Worm (Caenorhabditis elegans) whole organism, young adult: ENCODE data around the gene set-17.
A peak's percentile ranks its signal among the peaks of the same experiment; 100 is the strongest.

Source experiments
- F33H1.4 ChIP-seq: fragments of 200-800 bp; sonication (Bioruptor generic); IDR thresholded peaks from 2 replicates; pipeline ENCODE4 v1.3.6; 2022; ENCODE audit warnings: missing genetic modification reagents, missing genetic modification characterization, missing compliant biosample characterization
- F37B4.10 ChIP-seq: fragments of 200-800 bp; sonication (Bioruptor generic); IDR thresholded peaks from 2 replicates; pipeline ENCODE4 v1.3.6; 2022; ENCODE audit warnings: missing genetic modification characterization, missing compliant biosample characterization
- F39B2.1 ChIP-seq: fragments of 200-800 bp; sonication (Bioruptor generic); IDR thresholded peaks from 2 replicates; pipeline ENCODE4 v1.3.6; 2022; ENCODE audit warnings: missing genetic modification reagents, missing genetic modification characterization, missing compliant biosample characterization
- F49E8.2 ChIP-seq: sonication (generic microtip); optimal IDR thresholded peaks from 3 replicates; lab custom pipeline; 2017; ENCODE audit warnings: missing genetic modification characterization, mild to moderate bottlenecking, missing compliant biosample characterization, antibody characterized with exemption, moderate library complexity; ENCODE audit not compliant: insufficient read depth
- F52B5.7 ChIP-seq: sonication (generic microtip); optimal IDR thresholded peaks from 2 replicates; lab custom pipeline; 2016; ENCODE audit warnings: mild to moderate bottlenecking, missing genetic modification characterization, missing compliant biosample characterization
- F55B11.4 ChIP-seq: sonication (generic microtip); optimal IDR thresholded peaks from 2 replicates; lab custom pipeline; 2016; ENCODE audit warnings: missing compliant biosample characterization, missing genetic modification characterization, borderline replicate concordance; ENCODE audit not compliant: insufficient read depth
- F57A8.1 ChIP-seq: fragments of 200-800 bp; sonication (Bioruptor generic); optimal IDR thresholded peaks from 2 replicates; lab custom pipeline; 2018; ENCODE audit warnings: mild to moderate bottlenecking, missing genetic modification characterization, moderate library complexity, missing compliant biosample characterization
- K11D2.4 ChIP-seq: fragments of 200-800 bp; sonication (Bioruptor generic); IDR thresholded peaks from 2 replicates; pipeline ENCODE4 v1.3.6; 2022; ENCODE audit warnings: missing genetic modification reagents, missing genetic modification characterization, missing compliant biosample characterization
- K12H6.12 ChIP-seq: fragments of 200-800 bp; sonication (Bioruptor generic); optimal IDR thresholded peaks from 2 replicates; lab custom pipeline; 2018; ENCODE audit warnings: mild to moderate bottlenecking, missing genetic modification characterization, missing compliant biosample characterization
- Y53F4B.3 ChIP-seq: fragments of 200-800 bp; sonication (Bioruptor generic); IDR thresholded peaks from 2 replicates; pipeline ENCODE4 v1.3.6; 2022; ENCODE audit warnings: missing genetic modification reagents, missing genetic modification characterization, missing compliant biosample characterization
- Y79H2A.3 ChIP-seq: fragments of 200-800 bp; sonication (Bioruptor generic); conservative IDR thresholded peaks from 2 replicates; pipeline ENCODE4 v1.3.6; 2022; ENCODE audit warnings: missing genetic modification reagents, missing genetic modification characterization, missing compliant biosample characterization
- ama-1 ChIP-seq, 3 experiments: fragments of 150-350 bp in 1 of 3; sonication (generic microtip) in 2 of 3; optimal IDR thresholded peaks; 2 replicates each; lab custom pipeline; 2014 to 2018; ENCODE audit warnings: missing biosample characterization in 2 of 3, missing genetic modification characterization in 2 of 3, missing genetic modification reagents in 2 of 3
- attf-6 ChIP-seq: fragments of 200-800 bp; sonication (Bioruptor generic); IDR thresholded peaks from 2 replicates; pipeline ENCODE4 v1.3.6; 2022; ENCODE audit warnings: missing genetic modification reagents, missing genetic modification characterization, missing compliant biosample characterization
- ceh-100 ChIP-seq: fragments of 200-800 bp; sonication (Bioruptor generic); IDR thresholded peaks from 2 replicates; pipeline ENCODE4 v1.3.6; 2022; ENCODE audit warnings: missing genetic modification reagents, missing genetic modification characterization, missing compliant biosample characterization
- ceh-58 ChIP-seq: fragments of 200-800 bp; sonication (Bioruptor generic); IDR thresholded peaks from 2 replicates; pipeline ENCODE4 v1.3.6; 2022; ENCODE audit warnings: missing genetic modification characterization, missing compliant biosample characterization
- ceh-79 ChIP-seq: sonication (generic microtip); optimal IDR thresholded peaks from 2 replicates; lab custom pipeline; 2017; ENCODE audit warnings: mild to moderate bottlenecking, missing genetic modification characterization, missing compliant biosample characterization
- ceh-91 ChIP-seq: fragments of 200-800 bp; sonication (Bioruptor generic); IDR thresholded peaks from 2 replicates; pipeline ENCODE4 v1.3.6; 2022; ENCODE audit warnings: missing genetic modification reagents, missing genetic modification characterization, missing compliant biosample characterization
- dpff-1 ChIP-seq: sonication (generic microtip); optimal IDR thresholded peaks from 2 replicates; lab custom pipeline; 2017; ENCODE audit warnings: mild to moderate bottlenecking, missing genetic modification characterization, missing compliant biosample characterization
- egl-18 ChIP-seq: fragments of 200-800 bp; sonication (Bioruptor generic); IDR thresholded peaks from 2 replicates; pipeline ENCODE4 v1.3.6; 2022; ENCODE audit warnings: missing genetic modification reagents, missing genetic modification characterization, missing compliant biosample characterization
- fkh-3 ChIP-seq: sonication (generic microtip); optimal IDR thresholded peaks from 2 replicates; lab custom pipeline; 2016; ENCODE audit warnings: mild to moderate bottlenecking, missing genetic modification characterization, missing compliant biosample characterization
- hmg-1.2 ChIP-seq: fragments of 200-800 bp; sonication (Bioruptor generic); IDR thresholded peaks from 2 replicates; pipeline ENCODE4 v1.3.6; 2022; ENCODE audit warnings: missing genetic modification reagents, missing genetic modification characterization, missing compliant biosample characterization
- hmg-20 ChIP-seq: fragments of 200-800 bp; sonication (Bioruptor generic); IDR thresholded peaks from 2 replicates; pipeline ENCODE4 v1.3.6; 2022; ENCODE audit warnings: missing genetic modification reagents, missing genetic modification characterization, missing compliant biosample characterization
- hrde-1 ChIP-seq: sonication (generic microtip); optimal IDR thresholded peaks from 2 replicates; lab custom pipeline; 2016; ENCODE audit warnings: missing genetic modification characterization, mild to moderate bottlenecking, missing compliant biosample characterization, moderate library complexity, missing genotype, missing genetic modification reagents, borderline replicate concordance
- lag-1 ChIP-seq: fragments of 200-800 bp; sonication (Bioruptor generic); IDR thresholded peaks from 2 replicates; pipeline ENCODE4 v1.3.6; 2022; ENCODE audit warnings: missing genetic modification reagents, missing genetic modification characterization, missing compliant biosample characterization
- lin-40 ChIP-seq: sonication (generic microtip); optimal IDR thresholded peaks from 2 replicates; lab custom pipeline; 2016; ENCODE audit warnings: missing genetic modification characterization, mild to moderate bottlenecking, missing compliant biosample characterization, missing genotype, missing genetic modification reagents
- lin-54 ChIP-seq: fragments of 200-800 bp; sonication (Bioruptor generic); optimal IDR thresholded peaks from 2 replicates; lab custom pipeline; 2018; ENCODE audit warnings: mild to moderate bottlenecking, missing genetic modification characterization, missing compliant biosample characterization
- lsl-1 ChIP-seq: fragments of 200-800 bp; sonication (Bioruptor generic); optimal IDR thresholded peaks from 2 replicates; lab custom pipeline; 2018; ENCODE audit warnings: mild to moderate bottlenecking, missing genetic modification characterization, moderate library complexity, missing compliant biosample characterization
- madf-3 ChIP-seq: fragments of 200-800 bp; sonication (Bioruptor generic); IDR thresholded peaks from 2 replicates; pipeline ENCODE4 v1.3.6; 2022; ENCODE audit warnings: missing genetic modification reagents, missing genetic modification characterization, missing compliant biosample characterization
- madf-6 ChIP-seq: fragments of 200-800 bp; sonication (Bioruptor generic); IDR thresholded peaks from 2 replicates; pipeline ENCODE4 v1.3.6; 2022; ENCODE audit warnings: missing genetic modification reagents, missing genetic modification characterization, missing compliant biosample characterization
- mel-28 ChIP-seq: sonication (generic microtip); optimal IDR thresholded peaks from 2 replicates; lab custom pipeline; 2016; ENCODE audit warnings: borderline replicate concordance, mild to moderate bottlenecking, missing genetic modification characterization, missing compliant biosample characterization
- mes-4 ChIP-seq: sonication (generic microtip); optimal IDR thresholded peaks from 2 replicates; lab custom pipeline; 2016; ENCODE audit warnings: missing genotype, missing genetic modification characterization, missing compliant biosample characterization
- nhr-120 ChIP-seq: fragments of 200-800 bp; sonication (Bioruptor generic); IDR thresholded peaks from 2 replicates; pipeline ENCODE4 v1.3.6; 2022; ENCODE audit warnings: missing genetic modification characterization, missing compliant biosample characterization
- rec-8 ChIP-seq, 2 experiments: sonication (generic microtip); optimal IDR thresholded peaks; 2 replicates each; lab custom pipeline; 2016; ENCODE audit warnings: mild to moderate bottlenecking in 2 of 2, missing genetic modification characterization in 2 of 2, missing genetic modification reagents in 2 of 2, missing genotype in 2 of 2, missing biosample characterization in 1 of 2, missing compliant biosample characterization in 1 of 2, moderate library complexity in 1 of 2
- rpc-1 ChIP-seq, 2 experiments: fragments of 150-350 bp in 1 of 2; sonication (generic microtip) in 1 of 2; optimal IDR thresholded peaks; 2 replicates each; lab custom pipeline; 2014 to 2018; ENCODE audit warnings: missing biosample characterization in 1 of 2, missing genetic modification characterization in 1 of 2, missing genetic modification reagents in 1 of 2, missing genotype in 1 of 2
- sdz-38 ChIP-seq: sonication (generic microtip); optimal IDR thresholded peaks from 2 replicates; lab custom pipeline; 2016; ENCODE audit warnings: missing genotype, missing genetic modification characterization, missing compliant biosample characterization
- tbx-9 ChIP-seq: sonication (generic microtip); optimal IDR thresholded peaks from 2 replicates; lab custom pipeline; 2016; ENCODE audit warnings: borderline replicate concordance, missing genetic modification characterization, inconsistent platforms, missing compliant biosample characterization
- unc-62 ChIP-seq: fragments of 150-350 bp; optimal IDR thresholded peaks from 2 replicates; lab custom pipeline; 2014; ENCODE audit warnings: missing biosample characterization, missing genetic modification reagents, missing genetic modification characterization
- zfh-2 ChIP-seq: fragments of 200-800 bp; sonication (Bioruptor generic); conservative IDR thresholded peaks from 2 replicates; pipeline ENCODE4 v1.3.6; 2022; ENCODE audit warnings: missing genetic modification reagents, missing genetic modification characterization, missing compliant biosample characterization
- zim-3 ChIP-seq: sonication (generic microtip); optimal IDR thresholded peaks from 2 replicates; lab custom pipeline; 2017; ENCODE audit warnings: mild to moderate bottlenecking, missing genetic modification characterization, moderate library complexity, missing compliant biosample characterization

Gene set-17

ce11 chrII:8912523-8913017, 27.7 kb downstream of the set-17 start:
- TF ChIP-seq attf-6 (GFP tag; lab: Robert Waterston, UW) (no peak), lsl-1 (GFP tag; lab: Kevin White, UChicago) (no peak), ceh-91 (GFP tag; lab: Robert Waterston, UW) (no peak), ceh-79 (no peak), sdz-38 (tag; lab: Kevin White, UChicago) (no peak), egl-18 (GFP tag; lab: Robert Waterston, UW) (no peak), hmg-1.2 (no peak)

- TF ChIP-seq rpc-1 (optimal IDR thresholded peaks at IDR 0.05; lab: Kevin White, UChicago) (no peak), rpc-1 (tag; optimal IDR thresholded peaks at IDR 0.05; lab: Kevin White, UChicago) (no peak)
Measured at ce11 chrII:8911929-8912328, 28.4 kb downstream of the set-17 start, which contains the start of gene B0457.4. Gene B0457.4 (minus strand): TSS chrII:8912029.

- TF ChIP-seq F33H1.4 (peak; percentile 9; the same call in 1 of the 2 replicates), zim-3 (no peak)
- TF ChIP-seq, all 124 proteins: peak for 1
Measured at ce11 chrII:8903871-8904270, 36.4 kb downstream of the set-17 start.

DNA sequence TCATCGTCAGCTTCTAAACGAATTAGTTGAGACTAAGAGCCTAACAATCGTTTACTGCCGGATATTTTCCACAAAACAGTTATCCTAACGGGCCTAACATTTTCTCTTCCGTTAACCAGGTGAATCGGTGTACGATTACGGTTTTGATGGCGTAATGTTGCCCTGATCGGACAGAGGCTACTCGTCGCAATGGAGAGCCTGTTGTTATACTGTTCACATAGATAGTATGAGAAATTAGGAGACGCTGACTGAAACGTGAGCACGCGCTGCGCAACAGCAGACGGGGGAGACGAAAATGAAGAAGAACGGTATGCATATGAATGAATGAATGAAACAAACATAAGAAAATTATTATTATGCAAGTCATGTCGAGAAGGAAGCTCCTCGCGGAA, 40.9 kb downstream of the set-17 start:
- no peak for TF ChIP-seq K11D2.4
- TF ChIP-seq, all 124 proteins: peak for 0

DNA sequence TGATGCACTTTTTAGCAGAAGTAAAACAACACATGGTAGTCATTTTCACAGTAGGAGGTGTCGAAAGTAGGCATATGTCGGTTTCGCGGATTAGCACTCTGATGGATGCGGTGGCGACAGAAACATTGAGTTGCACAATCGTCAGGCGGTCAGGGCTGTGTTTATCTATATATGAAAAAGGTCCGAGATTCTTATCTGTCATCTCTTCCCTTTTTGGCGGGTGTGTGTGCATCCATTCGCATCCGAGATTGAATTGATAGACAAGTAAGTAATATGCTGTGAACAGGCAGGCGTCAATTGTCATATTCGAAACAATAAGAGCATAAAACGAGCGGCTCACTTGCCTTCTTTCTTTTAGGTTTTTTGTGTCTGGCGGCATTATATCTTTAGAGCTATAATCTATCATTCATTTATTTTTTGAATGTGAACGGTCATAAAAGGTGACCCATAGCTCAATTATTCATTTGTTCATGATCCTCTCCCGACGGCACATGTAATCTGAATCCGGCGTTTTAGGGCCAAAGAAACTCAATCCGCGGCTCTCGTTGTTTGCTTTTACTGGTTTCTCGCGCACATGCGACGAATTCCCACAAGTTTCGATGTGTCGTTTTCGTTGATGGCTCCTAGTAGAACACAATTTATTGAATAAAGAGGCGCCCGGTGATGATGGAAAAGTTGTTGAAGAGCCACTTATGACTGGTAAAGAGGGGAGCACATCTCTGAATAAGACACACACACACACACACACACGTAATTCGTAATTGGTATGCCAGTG, 41.5 kb downstream of the set-17 start:
- TF ChIP-seq mel-28 (tag; lab: Kevin White, UChicago) (no peak), F39B2.1 (GFP tag; lab: Robert Waterston, UW) (no peak), madf-3 (GFP tag; lab: Robert Waterston, UW) (no peak), F37B4.10 (GFP tag; lab: Robert Waterston, UW) (no peak), ama-1 (optimal IDR thresholded peaks at IDR 0.05; lab: Kevin White, UChicago) (no peak), ama-1 (GFP tag; optimal IDR thresholded peaks at IDR 0.05; lab: Kevin White, UChicago) (no peak), attf-6 (GFP tag; lab: Robert Waterston, UW) (no peak), zfh-2 (GFP tag; lab: Robert Waterston, UW) (no peak), F49E8.2 (no peak), lag-1 (GFP tag; lab: Robert Waterston, UW) (no peak), nhr-120 (GFP tag; lab: Robert Waterston, UW) (no peak), unc-62 (GFP tag; lab: Kevin White, UChicago) (no peak), Y53F4B.3 (GFP tag; lab: Robert Waterston, UW) (no peak), K11D2.4 (no peak), ceh-100 (GFP tag; lab: Robert Waterston, UW) (no peak), dpff-1 (tag; lab: Kevin White, UChicago) (no peak), F57A8.1 (GFP tag; lab: Kevin White, UChicago) (no peak), F55B11.4 (tag; lab: Kevin White, UChicago) (no peak)

DNA sequence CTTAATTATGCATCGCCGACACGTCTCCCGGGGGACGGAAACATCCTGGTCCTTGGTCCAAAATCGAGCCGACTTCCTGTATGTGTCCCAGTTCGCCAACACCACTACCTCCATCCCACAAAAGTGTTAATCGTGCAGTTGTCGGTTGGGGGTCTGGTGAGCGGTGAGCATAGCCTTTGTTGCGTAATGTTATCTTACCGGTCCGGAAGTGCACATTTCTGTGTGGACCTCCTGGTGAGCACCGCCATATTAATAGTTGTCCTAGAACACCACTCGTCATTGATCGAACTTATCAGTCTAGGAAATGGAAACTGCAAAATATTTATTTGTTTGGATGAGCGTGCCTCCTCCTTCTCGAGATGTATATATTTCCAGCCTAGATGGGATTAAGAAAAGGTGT, 43.0 kb downstream of the set-17 start:
- TF ChIP-seq tbx-9 = no peak
- TF ChIP-seq nhr-120 (GFP tag; lab: Robert Waterston, UW) = no peak
- TF ChIP-seq mes-4 (tag; lab: Kevin White, UChicago) = no peak
- TF ChIP-seq hmg-20 = no peak
- TF ChIP-seq lin-40 (tag; lab: Kevin White, UChicago) = no peak
- TF ChIP-seq hrde-1 (tag; lab: Kevin White, UChicago) = no peak
- TF ChIP-seq K12H6.12 (tag; lab: Kevin White, UChicago) = no peak
- TF ChIP-seq ceh-58 = no peak
- no peak for TF ChIP-seq fkh-3 (tag; lab: Kevin White, UChicago)
- TF ChIP-seq lin-54 (GFP tag; lab: Kevin White, UChicago) = no peak
- TF ChIP-seq F52B5.7 (tag; lab: Kevin White, UChicago) = no peak
- TF ChIP-seq Y79H2A.3 (GFP tag; lab: Robert Waterston, UW) = no peak
- no peak for TF ChIP-seq madf-6
- TF ChIP-seq rec-8 (tag; optimal IDR thresholded peaks at IDR 0.05; lab: Kevin White, UChicago) = no peak
